Worm (Caenorhabditis elegans) whole organism, L4/young adult: Measurements from ENCODE around the gene lsm-1.

Experiments used
- W03F9.2 ChIP-seq: fragments of 150-350 bp; optimal IDR thresholded peaks from 2 replicates; lab custom pipeline; 2014; ENCODE audit warnings: missing biosample characterization, missing genetic modification characterization
- him-1 ChIP-seq: sonication (generic microtip); optimal IDR thresholded peaks from 2 replicates; lab custom pipeline; 2016; ENCODE audit warnings: missing genotype, missing genetic modification reagents, missing genetic modification characterization, missing compliant biosample characterization

DNA sequence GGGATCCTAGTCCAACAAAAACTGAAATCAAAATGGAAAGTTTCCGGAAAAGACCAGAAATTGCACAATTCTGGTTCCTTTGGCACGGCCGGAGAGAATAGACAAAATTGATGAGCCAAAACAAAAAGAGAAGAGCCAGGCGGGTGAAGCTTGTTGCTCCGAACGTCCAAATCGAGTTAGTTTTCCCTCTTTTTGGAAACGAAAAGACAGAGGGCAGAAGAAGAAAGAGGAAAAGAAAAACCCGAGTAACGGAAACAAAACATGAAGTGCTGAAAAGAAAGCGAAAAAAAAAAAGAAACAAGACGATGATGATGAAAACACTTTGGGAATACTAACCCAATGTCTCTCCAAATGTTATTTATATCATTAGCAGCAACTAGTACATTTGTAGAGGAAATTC lies 35.2 kb upstream of the lsm-1 start:
- TF ChIP-seq W03F9.2 (tag; lab: Kevin White, UChicago) = no peak
- no peak for TF ChIP-seq him-1 (tag; lab: Kevin White, UChicago)
